Worm (Caenorhabditis elegans) whole organism, young adult: ENCODE measurements around the gene fbxb-104.

Source experiments
- egl-18 ChIP-seq: fragments of 200-800 bp; sonication (Bioruptor generic); IDR thresholded peaks from 2 replicates; pipeline ENCODE4 v1.3.6; 2022; ENCODE audit warnings: missing genetic modification reagents, missing genetic modification characterization, missing compliant biosample characterization
- hsf-1 ChIP-seq: fragments of 200-800 bp; sonication (Bioruptor generic); IDR thresholded peaks from 2 replicates; pipeline ENCODE4 v1.3.6; 2022; ENCODE audit warnings: missing genetic modification reagents, missing genetic modification characterization, missing compliant biosample characterization
- lsl-1 ChIP-seq: fragments of 200-800 bp; sonication (Bioruptor generic); optimal IDR thresholded peaks from 2 replicates; lab custom pipeline; 2018; ENCODE audit warnings: mild to moderate bottlenecking, missing genetic modification characterization, moderate library complexity, missing compliant biosample characterization
- snpc-4 ChIP-seq, 5 experiments: fragments of 150-350 bp in 1 of 5; sonication (generic microtip) in 4 of 5; optimal IDR thresholded peaks; 2 replicates each; lab custom pipeline; 2014 to 2018; ENCODE audit warnings: missing genetic modification characterization in 5 of 5, missing biosample characterization in 3 of 5, antibody characterized with exemption in 2 of 5, mild to moderate bottlenecking in 2 of 5, missing compliant biosample characterization in 2 of 5, missing genotype in 2 of 5, moderate library complexity in 2 of 5, missing genetic modification reagents in 1 of 5

ce11 chrII:3499386-3499785 lies 22.3 kb upstream of the fbxb-104 start, which contains the start of gene Y49F6B.9:
- TF ChIP-seq lsl-1 (GFP tag; lab: Kevin White, UChicago) (no peak), snpc-4 (GFP tag; optimal IDR thresholded peaks at IDR 0.05; lab: Kevin White, UChicago) (no peak), snpc-4 (tag; optimal IDR thresholded peaks at IDR 0.05; lab: Kevin White, UChicago) (no peak), hsf-1 (no peak), egl-18 (GFP tag; lab: Robert Waterston, UW) (no peak)
